Worm (Caenorhabditis elegans): ENCODE measurements around the gene coq-5.

DNA sequence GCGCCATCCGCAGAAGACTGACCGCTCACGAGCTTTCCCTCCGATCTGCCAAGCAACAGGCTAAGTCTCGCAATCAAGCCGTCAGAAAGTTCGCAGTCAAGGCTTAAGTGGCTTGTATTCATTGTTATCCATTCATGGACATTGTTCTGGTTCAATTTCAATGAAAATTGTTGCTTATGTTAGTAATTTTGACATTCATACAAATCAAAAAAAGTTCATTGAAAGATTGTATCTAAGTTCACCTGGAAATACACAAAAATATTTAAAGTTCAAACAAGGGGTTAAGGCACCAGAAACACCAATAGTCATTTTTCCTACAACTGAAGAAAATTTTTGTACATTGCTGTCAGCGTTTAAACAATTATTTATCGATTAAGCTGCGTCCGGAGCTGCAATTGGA is 2.8 kb downstream of the coq-5 start:
- TF ChIP-seq sea-1 (GFP tag; conservative IDR thresholded peaks at IDR 0.05) (no peak), ceh-13 (GFP tag; optimal IDR thresholded peaks at IDR 0.05) (no peak)
